Fruit fly (Drosophila melanogaster): ENCODE results near the gene CG34163.

CG34163 gene

DNA sequence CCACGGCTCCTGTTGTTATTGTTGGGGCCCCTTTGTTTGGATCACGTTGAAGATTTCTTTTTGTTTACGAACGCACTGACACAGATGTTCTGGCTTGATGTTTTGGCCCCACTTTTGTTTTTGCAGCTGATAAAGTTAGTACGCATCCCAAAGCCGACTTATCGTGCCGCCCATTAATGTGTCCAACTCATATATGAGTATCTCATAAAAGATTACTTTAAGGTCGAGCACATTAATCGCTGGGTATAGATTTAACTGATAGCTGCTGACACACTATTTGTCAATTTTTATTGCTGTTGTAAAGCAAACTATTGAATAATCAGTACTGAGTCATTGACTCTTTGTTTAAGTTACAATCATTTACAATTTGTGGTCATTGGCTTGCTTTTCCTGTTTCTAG lies 45.2 kb upstream of the CG34163 start:
- no peak for TF ChIP-seq psq (GFP tag; optimal IDR thresholded peaks at IDR 0.05)
- TF ChIP-seq brk (GFP tag; optimal IDR thresholded peaks at IDR 0.05): no peak

DNA sequence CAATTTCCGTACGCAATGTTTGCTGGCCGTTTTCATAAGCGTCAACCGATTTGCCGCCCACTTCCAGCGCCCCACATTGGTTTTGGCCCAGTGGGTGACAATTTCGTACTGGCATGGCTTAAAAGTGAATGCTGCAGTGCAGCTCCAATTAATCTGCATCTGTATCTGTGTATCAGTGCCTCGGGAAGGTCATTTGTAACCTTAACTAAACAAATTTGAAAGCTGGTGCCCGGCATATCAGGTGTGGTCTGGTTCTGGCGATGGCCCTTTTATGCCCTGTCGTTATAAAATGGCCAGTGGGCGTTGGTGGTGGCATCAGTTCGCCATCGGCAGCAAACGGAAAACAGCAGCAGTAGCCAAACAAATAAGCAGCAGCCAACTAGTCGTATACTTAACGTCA lies 44.2 kb upstream of the CG34163 start, which contains the start of gene Crys:
Crys (plus strand) TSS at position 301 of the 400 bp plus-strand sequence.
- TF ChIP-seq dl (GFP tag; optimal IDR thresholded peaks at IDR 0.05; ENCODE audit: insufficient read depth in 1 of 2, partially characterized antibody in 2 of 2) (no peak), Abd-B (GFP tag; optimal IDR thresholded peaks at IDR 0.05) (no peak), br (GFP tag; optimal IDR thresholded peaks at IDR 0.05) (no peak), N (GFP tag; optimal IDR thresholded peaks at IDR 0.05) (no peak), dmrt93B (GFP tag; optimal IDR thresholded peaks at IDR 0.05) (no peak), Myc (optimal IDR thresholded peaks at IDR 0.05) (no peak), Dif (GFP tag; optimal IDR thresholded peaks at IDR 0.05; ENCODE audit: partially characterized antibody) (no peak)

DNA sequence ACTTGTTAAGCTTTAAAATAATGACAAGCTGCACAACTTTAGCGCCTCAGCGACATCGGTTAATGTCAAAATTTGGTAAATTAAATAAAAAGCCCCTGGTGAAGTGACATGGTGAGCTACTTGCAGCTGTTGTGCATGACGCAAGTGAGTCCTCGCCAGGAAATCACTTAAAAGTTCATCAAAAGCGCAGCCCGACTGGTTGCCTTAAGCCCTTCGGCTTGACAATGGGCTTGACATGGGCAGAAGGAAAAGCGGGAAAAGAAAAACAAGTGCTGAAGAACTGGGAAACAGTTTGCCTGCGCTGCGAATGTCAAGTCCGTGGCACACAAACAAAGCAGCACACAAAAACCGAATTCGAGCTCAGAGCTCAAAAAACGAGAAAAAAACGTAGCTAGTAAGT lies 40.4 kb upstream of the CG34163 start, which contains the start of gene CG16964:
CG16964 (plus strand) TSS at position 301 of the 400 bp plus-strand sequence.
- TF ChIP-seq brk (GFP tag; optimal IDR thresholded peaks at IDR 0.05) (no peak), fru (GFP tag; optimal IDR thresholded peaks at IDR 0.05) (no peak), Abd-B (GFP tag; optimal IDR thresholded peaks at IDR 0.05) (no peak), N (GFP tag; optimal IDR thresholded peaks at IDR 0.05) (no peak), jim (GFP tag; optimal IDR thresholded peaks at IDR 0.05) (no peak), Hr78 (GFP tag; optimal IDR thresholded peaks at IDR 0.05) (no peak)

DNA sequence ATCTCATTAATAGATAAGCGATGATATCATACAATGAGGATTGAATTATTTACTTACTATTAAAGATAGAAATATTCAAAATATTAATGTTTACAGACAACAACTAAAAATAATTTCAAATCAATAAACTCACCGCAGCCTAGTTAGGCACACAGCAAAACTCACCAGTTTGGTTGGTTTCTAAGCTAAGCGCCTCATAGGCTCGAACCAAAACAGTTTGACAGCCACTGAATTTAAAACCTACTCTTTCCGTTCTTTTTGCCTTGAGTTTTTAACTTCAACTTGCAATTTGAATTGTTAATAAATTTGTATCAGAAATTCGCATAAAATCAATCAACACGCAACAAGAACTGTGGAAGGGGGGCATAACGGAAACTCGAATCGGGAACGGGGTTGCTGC lies 39.6 kb upstream of the CG34163 start:
- TF ChIP-seq Hr78 (GFP tag; optimal IDR thresholded peaks at IDR 0.05) (no peak), Rel (GFP tag; optimal IDR thresholded peaks at IDR 0.05) (no peak), Rel (tag; optimal IDR thresholded peaks at IDR 0.05) (no peak), Myc (optimal IDR thresholded peaks at IDR 0.05) (peak; percentile 70)

DNA sequence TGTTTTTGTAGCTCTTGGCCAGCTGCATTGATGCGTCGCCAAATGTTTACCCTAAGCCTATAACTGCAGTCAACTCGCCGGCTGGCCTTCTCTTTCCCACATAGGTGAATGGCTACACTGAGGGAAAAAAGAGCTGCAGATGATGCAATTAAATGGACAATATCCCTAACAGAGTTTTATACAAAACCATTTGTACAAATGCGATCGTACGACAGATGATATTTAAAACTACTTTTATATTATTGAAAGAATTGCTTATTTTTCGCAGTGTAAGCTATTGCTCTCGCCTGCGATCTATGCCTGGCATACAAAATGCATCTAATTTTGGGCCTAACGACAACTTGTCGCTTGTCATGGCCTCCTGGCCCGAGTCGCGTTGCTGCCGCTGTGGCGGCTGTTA lies 38.2 kb upstream of the CG34163 start:
- TF ChIP-seq rgr (GFP tag; optimal IDR thresholded peaks at IDR 0.05) (peak; percentile 42), sage (GFP tag; optimal IDR thresholded peaks at IDR 0.05) (no peak), dmrt93B (GFP tag; optimal IDR thresholded peaks at IDR 0.05) (peak; percentile 10), Vsx2 (GFP tag; optimal IDR thresholded peaks at IDR 0.05; ENCODE audit: partially characterized antibody) (no peak), ey (GFP tag; optimal IDR thresholded peaks at IDR 0.05) (peak; percentile 29), HLH106 (tag; optimal IDR thresholded peaks at IDR 0.05) (peak; percentile 12), foxo (GFP tag; optimal IDR thresholded peaks at IDR 0.05) (peak in 1 of 2 experiments; percentile 37)

DNA sequence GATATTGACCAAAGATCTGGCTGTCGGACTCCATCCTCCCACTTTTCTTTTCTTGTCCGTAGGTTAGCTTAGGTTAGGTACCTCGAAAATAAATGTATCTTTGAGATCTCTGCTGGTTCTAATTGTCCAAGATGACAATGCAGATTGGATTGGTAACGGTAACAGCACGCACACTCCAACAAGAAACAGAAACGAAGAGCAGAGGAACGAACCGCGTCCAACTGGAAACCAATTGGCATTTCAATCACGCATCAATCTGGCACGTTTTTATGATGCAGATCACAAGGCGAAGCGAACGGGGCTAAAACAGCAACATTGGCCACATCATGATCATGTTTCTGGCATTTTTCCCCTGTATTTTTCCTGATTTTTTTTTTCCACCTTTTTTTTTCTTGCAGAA lies 32.2 kb upstream of the CG34163 start:
- no peak for TF ChIP-seq pan (optimal IDR thresholded peaks at IDR 0.05)
- no peak for TF ChIP-seq Dif (GFP tag; optimal IDR thresholded peaks at IDR 0.05; ENCODE audit: partially characterized antibody)
- TF ChIP-seq fru (GFP tag; optimal IDR thresholded peaks at IDR 0.05): no peak
- TF ChIP-seq Hr78 (GFP tag; optimal IDR thresholded peaks at IDR 0.05): no peak

DNA sequence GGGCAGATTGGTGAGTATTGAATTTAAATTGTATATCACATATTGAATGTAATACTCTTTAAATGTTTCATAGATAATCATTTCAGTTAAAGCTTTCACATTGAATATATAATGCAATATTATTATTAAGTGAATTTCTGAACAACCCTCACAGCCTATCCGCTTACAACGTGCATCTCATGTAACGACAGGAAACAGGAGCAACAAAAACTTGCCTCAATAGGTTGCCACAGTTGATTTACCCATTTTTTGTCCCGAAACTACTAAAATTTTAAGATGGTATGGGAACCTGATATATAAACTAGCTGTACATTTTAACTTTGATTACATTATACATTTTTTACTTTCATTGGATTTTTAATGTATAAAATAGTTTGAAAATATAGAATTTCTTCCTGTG lies 29.3 kb upstream of the CG34163 start:
- TF ChIP-seq woc (GFP tag; optimal IDR thresholded peaks at IDR 0.05): no peak
- no peak for TF ChIP-seq br (GFP tag; optimal IDR thresholded peaks at IDR 0.05)
- TF ChIP-seq dmrt93B (GFP tag; optimal IDR thresholded peaks at IDR 0.05): no peak
- no peak for TF ChIP-seq CG9705 (GFP tag; optimal IDR thresholded peaks at IDR 0.05)
- no peak for TF ChIP-seq Mio (GFP tag; optimal IDR thresholded peaks at IDR 0.05)
- no peak for TF ChIP-seq brk (GFP tag; optimal IDR thresholded peaks at IDR 0.05)
- TF ChIP-seq OdsH (GFP tag; optimal IDR thresholded peaks at IDR 0.05): no peak
- TF ChIP-seq sv (GFP tag; optimal IDR thresholded peaks at IDR 0.05): no peak
- TF ChIP-seq dsf (GFP tag; optimal IDR thresholded peaks at IDR 0.05; ENCODE audit: borderline replicate concordance): no peak
- TF ChIP-seq Jra (GFP tag; optimal IDR thresholded peaks at IDR 0.05): no peak
- TF ChIP-seq ey (GFP tag; optimal IDR thresholded peaks at IDR 0.05): no peak
- TF ChIP-seq usp (GFP tag; optimal IDR thresholded peaks at IDR 0.05): no peak
- no peak for TF ChIP-seq psq (GFP tag; optimal IDR thresholded peaks at IDR 0.05)
- no peak for TF ChIP-seq CG32264 (GFP tag; optimal IDR thresholded peaks at IDR 0.05)
- no peak for TF ChIP-seq lola (GFP tag; optimal IDR thresholded peaks at IDR 0.05)
- no peak for TF ChIP-seq Vsx2 (GFP tag; optimal IDR thresholded peaks at IDR 0.05; ENCODE audit: partially characterized antibody)
- no peak for TF ChIP-seq Dfd (GFP tag; optimal IDR thresholded peaks at IDR 0.05)
- no peak for TF ChIP-seq GATAd (GFP tag; optimal IDR thresholded peaks at IDR 0.05)
- TF ChIP-seq rgr (GFP tag; optimal IDR thresholded peaks at IDR 0.05): no peak
